Fruit fly (Drosophila melanogaster) whole organism, prepupa: ENCODE measurements around the gene Mp.

ENCODE experiments used
- Blimp-1 ChIP-seq: fragments of 200-800 bp; sonication (Bioruptor generic); optimal IDR thresholded peaks from 3 replicates; lab custom pipeline; 2017; ENCODE audit warnings: missing biosample characterization, missing genetic modification characterization, mild to moderate bottlenecking, moderate library complexity, missing genetic modification reagents
- CG10669 ChIP-seq: fragments of 200-800 bp; sonication (Bioruptor generic); optimal IDR thresholded peaks from 3 replicates; lab custom pipeline; 2018; ENCODE audit warnings: missing biosample characterization, mild to moderate bottlenecking, missing genetic modification characterization, moderate library complexity
- CG11294 ChIP-seq: fragments of 200-800 bp; sonication (Bioruptor generic); IDR thresholded peaks from 2 replicates; pipeline ENCODE4 v1.3.6; 2022; ENCODE audit warnings: missing biosample characterization, missing genetic modification characterization
- CG15336 ChIP-seq: fragments of 200-800 bp; sonication (Bioruptor generic); IDR thresholded peaks from 2 replicates; pipeline ENCODE4 v1.3.6; 2022; ENCODE audit warnings: missing biosample characterization, missing genetic modification characterization
- CG1621 ChIP-seq: fragments of 200-800 bp; sonication (Bioruptor generic); optimal IDR thresholded peaks from 3 replicates; lab custom pipeline; 2018; ENCODE audit warnings: missing biosample characterization, mild to moderate bottlenecking, missing genetic modification characterization
- CG16779 ChIP-seq: fragments of 200-800 bp; sonication (Bioruptor generic); optimal IDR thresholded peaks from 3 replicates; lab custom pipeline; 2017; ENCODE audit warnings: missing biosample characterization, mild to moderate bottlenecking, missing genetic modification characterization
- CG3032 ChIP-seq: fragments of 200-800 bp; optimal IDR thresholded peaks from 2 replicates; lab custom pipeline; 2019; ENCODE audit warnings: missing biosample characterization, mild to moderate bottlenecking, missing genetic modification characterization, moderate library complexity
- CG32006 ChIP-seq: fragments of 200-800 bp; sonication (Bioruptor generic); optimal IDR thresholded peaks from 3 replicates; lab custom pipeline; 2017; ENCODE audit warnings: missing biosample characterization, mild to moderate bottlenecking, missing genetic modification characterization
- CG34406 ChIP-seq: fragments of 200-800 bp; sonication (Bioruptor generic); optimal IDR thresholded peaks from 3 replicates; lab custom pipeline; 2016; ENCODE audit warnings: missing biosample characterization, missing genetic modification characterization
- CG3919 ChIP-seq: fragments of 200-800 bp; sonication (Bioruptor generic); optimal IDR thresholded peaks from 3 replicates; lab custom pipeline; 2016; ENCODE audit warnings: missing biosample characterization, missing genetic modification characterization
- CG4318 ChIP-seq: fragments of 200-800 bp; sonication (Bioruptor generic); optimal IDR thresholded peaks from 3 replicates; lab custom pipeline; 2017; ENCODE audit warnings: missing biosample characterization, mild to moderate bottlenecking, missing genetic modification characterization
- CG6163 ChIP-seq: fragments of 200-800 bp; sonication (Bioruptor generic); IDR thresholded peaks from 3 replicates; pipeline ENCODE4 v1.3.6; 2022; ENCODE audit warnings: missing biosample characterization, missing genetic modification characterization
- CG6276 ChIP-seq: fragments of 200-800 bp; sonication (Bioruptor generic); optimal IDR thresholded peaks from 2 replicates; lab custom pipeline; 2017; ENCODE audit warnings: missing biosample characterization, mild to moderate bottlenecking, missing genetic modification characterization
- CG6792 ChIP-seq: fragments of 200-800 bp; sonication (Bioruptor generic); optimal IDR thresholded peaks from 3 replicates; lab custom pipeline; 2016; ENCODE audit warnings: missing biosample characterization, missing genetic modification characterization
- CG6808 ChIP-seq: fragments of 200-800 bp; sonication (Bioruptor generic); optimal IDR thresholded peaks from 3 replicates; lab custom pipeline; 2017; ENCODE audit warnings: missing biosample characterization, missing genetic modification characterization, mild to moderate bottlenecking, moderate library complexity, missing genetic modification reagents
- CG8119 ChIP-seq: fragments of 200-800 bp; sonication (Bioruptor generic); IDR thresholded peaks from 3 replicates; pipeline ENCODE4 v1.3.6; 2022; ENCODE audit warnings: missing biosample characterization, missing genetic modification characterization
- CG8632 ChIP-seq: fragments of 200-800 bp; sonication (Bioruptor generic); optimal IDR thresholded peaks from 3 replicates; lab custom pipeline; 2016; ENCODE audit warnings: missing biosample characterization, missing genetic modification characterization
- Eip75B ChIP-seq: fragments of 200-800 bp; sonication (Bioruptor generic); optimal IDR thresholded peaks from 3 replicates; lab custom pipeline; 2016; ENCODE audit warnings: missing biosample characterization, missing genetic modification characterization
- Eip78C ChIP-seq: fragments of 200-800 bp; sonication (Bioruptor generic); peaks from one replicate; lab custom pipeline; 2016; ENCODE audit warnings: missing biosample characterization, missing genetic modification characterization
- Eip93F ChIP-seq: fragments of 200-800 bp; sonication (Bioruptor generic); optimal IDR thresholded peaks from 2 replicates; lab custom pipeline; 2016; ENCODE audit warnings: missing biosample characterization, mild to moderate bottlenecking, missing genetic modification characterization
- Ets21C ChIP-seq: fragments of 200-800 bp; sonication (Bioruptor generic); optimal IDR thresholded peaks from 3 replicates; lab custom pipeline; 2016; ENCODE audit warnings: missing biosample characterization, missing genetic modification characterization
- Ets96B ChIP-seq: fragments of 200-800 bp; optimal IDR thresholded peaks from 2 replicates; lab custom pipeline; 2019; ENCODE audit warnings: missing biosample characterization, mild to moderate bottlenecking, missing genetic modification characterization, moderate library complexity
- Hr38 ChIP-seq: sonication (Bioruptor generic); optimal IDR thresholded peaks from 2 replicates; lab custom pipeline; 2016; ENCODE audit warnings: missing biosample characterization, missing genetic modification characterization
- Hr4 ChIP-seq: fragments of 200-800 bp; sonication (Bioruptor generic); optimal IDR thresholded peaks from 3 replicates; lab custom pipeline; 2016; ENCODE audit warnings: missing biosample characterization, missing genetic modification characterization
- Lpt ChIP-seq: fragments of 200-800 bp; sonication (Bioruptor generic); optimal IDR thresholded peaks from 3 replicates; lab custom pipeline; 2016; ENCODE audit warnings: missing biosample characterization, missing genetic modification characterization
- Met ChIP-seq: fragments of 200-800 bp; sonication (Bioruptor generic); optimal IDR thresholded peaks from 3 replicates; lab custom pipeline; 2016; ENCODE audit warnings: missing biosample characterization, missing genetic modification characterization
- OdsH ChIP-seq: fragments of 200-800 bp; sonication (Bioruptor generic); optimal IDR thresholded peaks from 3 replicates; lab custom pipeline; 2016; ENCODE audit warnings: missing biosample characterization, missing genetic modification characterization
- Sox102F ChIP-seq: fragments of 200-800 bp; sonication (Bioruptor generic); optimal IDR thresholded peaks from 2 replicates; lab custom pipeline; 2016; ENCODE audit warnings: missing biosample characterization, mild to moderate bottlenecking, missing genetic modification characterization
- Sox14 ChIP-seq: fragments of 200-800 bp; sonication (Bioruptor generic); optimal IDR thresholded peaks from 3 replicates; lab custom pipeline; 2016; ENCODE audit warnings: missing biosample characterization, missing genetic modification characterization
- Sox15 ChIP-seq: fragments of 200-800 bp; sonication (Bioruptor generic); optimal IDR thresholded peaks from 3 replicates; lab custom pipeline; 2016; ENCODE audit warnings: missing biosample characterization, missing genetic modification characterization
- achi ChIP-seq: fragments of 200-800 bp; sonication (Bioruptor generic); optimal IDR thresholded peaks from 3 replicates; lab custom pipeline; 2016; ENCODE audit warnings: missing biosample characterization, missing genetic modification characterization
- acj6 ChIP-seq: fragments of 200-800 bp; sonication (Bioruptor generic); optimal IDR thresholded peaks from 3 replicates; lab custom pipeline; 2016; ENCODE audit warnings: missing biosample characterization, missing genetic modification characterization
- dac ChIP-seq: fragments of 200-800 bp; sonication (Bioruptor generic); optimal IDR thresholded peaks from 2 replicates; lab custom pipeline; 2017; ENCODE audit warnings: missing biosample characterization, mild to moderate bottlenecking, missing genetic modification characterization
- dsx ChIP-seq: fragments of 200-800 bp; optimal IDR thresholded peaks from 3 replicates; lab custom pipeline; 2019; ENCODE audit warnings: missing biosample characterization, mild to moderate bottlenecking, missing genetic modification characterization, moderate library complexity; ENCODE audit not compliant: poor library complexity, severe bottlenecking
- eg ChIP-seq: fragments of 200-800 bp; sonication (Bioruptor generic); IDR thresholded peaks from 3 replicates; pipeline ENCODE4 v1.3.6; 2022; ENCODE audit warnings: missing biosample characterization, missing genetic modification characterization
- esn ChIP-seq: fragments of 200-800 bp; sonication (Bioruptor generic); optimal IDR thresholded peaks from 2 replicates; lab custom pipeline; 2016; ENCODE audit warnings: missing biosample characterization, mild to moderate bottlenecking, missing genetic modification characterization, moderate library complexity
- fd59A ChIP-seq: fragments of 200-800 bp; sonication (Bioruptor generic); optimal IDR thresholded peaks from 2 replicates; lab custom pipeline; 2017; ENCODE audit warnings: missing biosample characterization, mild to moderate bottlenecking, missing genetic modification characterization, missing genetic modification reagents
- fd85E ChIP-seq: fragments of 200-800 bp; sonication (Bioruptor generic); optimal IDR thresholded peaks from 3 replicates; lab custom pipeline; 2016; ENCODE audit warnings: missing biosample characterization, missing genetic modification characterization
- lz ChIP-seq: fragments of 200-800 bp; sonication (Bioruptor generic); optimal IDR thresholded peaks from 3 replicates; lab custom pipeline; 2016; ENCODE audit warnings: missing biosample characterization, missing genetic modification characterization
- pdm3 ChIP-seq: fragments of 200-800 bp; sonication (Bioruptor generic); optimal IDR thresholded peaks from 3 replicates; lab custom pipeline; 2016; ENCODE audit warnings: missing biosample characterization, missing genetic modification characterization
- salr ChIP-seq, 2 experiments: fragments of 200-800 bp; sonication (Bioruptor generic); optimal IDR thresholded peaks; 3 replicates each; lab custom pipeline; 2016 to 2018; ENCODE audit warnings: missing biosample characterization in 2 of 2, missing genetic modification characterization in 2 of 2, mild to moderate bottlenecking in 1 of 2
- spab ChIP-seq: fragments of 200-800 bp; sonication (Bioruptor generic); optimal IDR thresholded peaks from 2 replicates; lab custom pipeline; 2017; ENCODE audit warnings: missing biosample characterization, mild to moderate bottlenecking, missing genetic modification characterization, missing genetic modification reagents
- ss ChIP-seq, 2 experiments: fragments of 200-800 bp; sonication (Bioruptor generic); optimal IDR thresholded peaks; 2 replicates in 1 of 2; 3 replicates in 1 of 2; lab custom pipeline; 2017 to 2018; ENCODE audit warnings: mild to moderate bottlenecking in 2 of 2, missing biosample characterization in 2 of 2, missing genetic modification characterization in 2 of 2, moderate library complexity in 1 of 2
- topi ChIP-seq: fragments of 200-800 bp; sonication (Bioruptor generic); optimal IDR thresholded peaks from 3 replicates; lab custom pipeline; 2016; ENCODE audit warnings: missing biosample characterization, missing genetic modification characterization
- vri ChIP-seq: fragments of 200-800 bp; sonication (Bioruptor generic); optimal IDR thresholded peaks from 3 replicates; lab custom pipeline; 2016; ENCODE audit warnings: missing biosample characterization, mild to moderate bottlenecking, missing genetic modification characterization

Gene Mp

dm6 chr3L:6963792-6964487 lies 34.7 kb upstream of the Mp start (continued):
- TF ChIP-seq CG34406 (peak; percentile 68), Eip75B (GFP tag; lab: Kevin White, UChicago) (peak; percentile 73), esn (peak; percentile 70), CG11294 (peak; percentile 35), CG4318 (peak; percentile 64), acj6 (GFP tag; lab: Kevin White, UChicago) (peak; percentile 84), CG3032 (tag; lab: Kevin White, UChicago) (peak; percentile 80), ss (GFP tag; optimal IDR thresholded peaks at IDR 0.05; lab: Kevin White, UChicago) (peak; percentile 77 to 89), eg (peak; percentile 59), Ets21C (GFP tag; lab: Kevin White, UChicago) (peak; percentile 26), topi (GFP tag; lab: Kevin White, UChicago) (peak; percentile 61), CG3919 (GFP tag; lab: Kevin White, UChicago) (peak; percentile 75), OdsH (peak; percentile 83), Eip93F (GFP tag; lab: Kevin White, UChicago) (no peak), fd59A (peak; percentile 82), CG16779 (tag; lab: Kevin White, UChicago) (peak; percentile 30), fd85E (GFP tag; lab: Kevin White, UChicago) (no peak), pdm3 (GFP tag; lab: Kevin White, UChicago) (peak; percentile 84)
- TF ChIP-seq, all 60 proteins: peak for 53

DNA sequence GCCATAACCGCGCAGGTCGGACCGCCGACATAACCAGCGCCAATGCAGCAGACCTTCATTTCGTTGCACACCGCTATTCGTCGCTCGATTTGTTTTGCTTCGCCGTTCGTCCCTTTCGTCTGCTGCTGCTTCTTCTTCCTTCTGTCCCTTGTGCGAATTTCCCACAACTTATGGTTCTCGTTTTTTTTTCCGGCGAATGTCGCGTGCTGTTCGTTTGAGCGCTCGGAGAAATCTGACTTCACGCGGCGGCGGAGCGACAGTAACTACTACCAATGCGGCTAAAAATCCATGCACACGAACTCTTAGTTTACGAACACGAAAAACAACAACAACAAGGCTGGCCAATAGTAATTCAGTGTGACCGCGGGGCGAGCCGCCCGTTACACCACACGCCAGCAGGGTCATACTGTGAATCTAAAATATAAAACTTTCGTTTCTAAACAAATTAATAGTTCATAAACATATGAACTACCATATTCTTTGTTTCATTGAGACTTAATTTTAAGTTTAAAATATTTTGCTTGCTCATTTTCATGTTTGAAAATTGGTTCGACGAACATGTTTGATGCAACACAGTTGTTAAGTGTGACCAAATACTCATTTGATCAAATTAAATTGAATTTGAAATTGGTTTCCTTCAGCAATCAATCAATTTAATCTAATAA lies 34.0 kb upstream of the Mp start, which contains the start of gene sgl:
sgl (minus strand) TSS at position 271 of the 665 bp plus-strand sequence.
- peak; percentile 72 for TF ChIP-seq CG1621 (tag; lab: Kevin White, UChicago)
- TF ChIP-seq CG6792 (GFP tag; lab: Kevin White, UChicago): no peak
- no peak for TF ChIP-seq Sox102F
- TF ChIP-seq Ets21C (GFP tag; lab: Kevin White, UChicago): no peak
- TF ChIP-seq CG6276 (GFP tag; lab: Kevin White, UChicago): peak; percentile 74
- peak; percentile 75 for TF ChIP-seq eg
- TF ChIP-seq Hr4 (GFP tag; lab: Kevin White, UChicago): no peak
- TF ChIP-seq esn: peak; percentile 51
- peak; percentile 52 for TF ChIP-seq topi (GFP tag; lab: Kevin White, UChicago)
- TF ChIP-seq vri (GFP tag; lab: Kevin White, UChicago): peak; percentile 62
- peak; percentile 62 for TF ChIP-seq Lpt (GFP tag; lab: Kevin White, UChicago)
- no peak for TF ChIP-seq CG11294
- TF ChIP-seq pdm3 (GFP tag; lab: Kevin White, UChicago): peak; percentile 5
- peak; percentile 27 for TF ChIP-seq CG10669 (GFP tag; lab: Kevin White, UChicago)
- no peak for TF ChIP-seq CG8632 (GFP tag; lab: Kevin White, UChicago)
- peak; percentile 31 for TF ChIP-seq CG34406
- TF ChIP-seq CG16779 (tag; lab: Kevin White, UChicago): peak; percentile 72
- no peak for TF ChIP-seq CG32006 (GFP tag; lab: Kevin White, UChicago)
- TF ChIP-seq CG3032 (tag; lab: Kevin White, UChicago): peak; percentile 42
- TF ChIP-seq lz (GFP tag; lab: Kevin White, UChicago): no peak
- peak; percentile 73 for TF ChIP-seq Eip78C
- no peak for TF ChIP-seq Hr38
- TF ChIP-seq dsx (GFP tag; lab: Kevin White, UChicago): peak; percentile 43
- peak; percentile 8 for TF ChIP-seq Met
- TF ChIP-seq Ets96B (tag; lab: Kevin White, UChicago): peak; percentile 55
- TF ChIP-seq Blimp-1 (GFP tag; lab: Kevin White, UChicago): no peak
- peak; percentile 48; the same call in 2 of the 3 replicates for TF ChIP-seq CG8119 (GFP tag; lab: Robert Waterston, UW)
- TF ChIP-seq salr (GFP tag; optimal IDR thresholded peaks at IDR 0.05; lab: Kevin White, UChicago): peak in 1 of 2 experiments; percentile 36
- peak; percentile 36 for TF ChIP-seq Sox14
- TF ChIP-seq CG6163: peak; percentile 87
- peak; percentile 28 for TF ChIP-seq achi (GFP tag; lab: Kevin White, UChicago)
- TF ChIP-seq CG3919 (GFP tag; lab: Kevin White, UChicago): peak; percentile 59
- TF ChIP-seq Sox15 (GFP tag; lab: Kevin White, UChicago): no peak
- TF ChIP-seq CG15336 (GFP tag; lab: Robert Waterston, UW): peak; percentile 55; the same call in 1 of the 2 replicates
- TF ChIP-seq spab: peak; percentile 29
- TF ChIP-seq dac (GFP tag; lab: Kevin White, UChicago): no peak
- peak; percentile 34 for TF ChIP-seq CG6808 (GFP tag; lab: Kevin White, UChicago)
- TF ChIP-seq ss (GFP tag; optimal IDR thresholded peaks at IDR 0.05; lab: Kevin White, UChicago): peak; percentile 71 to 76
- peak; percentile 53 for TF ChIP-seq Eip75B (GFP tag; lab: Kevin White, UChicago)
- TF ChIP-seq CG4318: no peak
